Worm (Caenorhabditis elegans) whole organism, L3 larva: ENCODE data around the gene T10B5.3.

ENCODE experiments used
- R02D3.7 ChIP-seq: fragments of 150-350 bp; optimal IDR thresholded peaks from 2 replicates; lab custom pipeline; 2014; ENCODE audit warnings: missing biosample characterization, missing genetic modification characterization
- aly-2 ChIP-seq: fragments of 150-350 bp; optimal IDR thresholded peaks from 2 replicates; lab custom pipeline; 2014; ENCODE audit warnings: missing biosample characterization, missing genetic modification characterization
- ama-1 ChIP-seq: fragments of 150-350 bp; optimal IDR thresholded peaks from 2 replicates; lab custom pipeline; 2018
- ceh-16 ChIP-seq: sonication (generic microtip); optimal IDR thresholded peaks from 2 replicates; lab custom pipeline; 2017; ENCODE audit warnings: missing biosample characterization, missing genetic modification characterization
- ceh-28 ChIP-seq: fragments of 150-350 bp; optimal IDR thresholded peaks from 2 replicates; lab custom pipeline; 2014; ENCODE audit warnings: missing biosample characterization, missing genetic modification reagents, missing genetic modification characterization
- ceh-82 ChIP-seq: fragments of 150-350 bp; optimal IDR thresholded peaks from 2 replicates; lab custom pipeline; 2014; ENCODE audit warnings: missing biosample characterization, missing genetic modification characterization
- ceh-9 ChIP-seq: sonication (generic microtip); optimal IDR thresholded peaks from 2 replicates; lab custom pipeline; 2018; ENCODE audit warnings: missing biosample characterization, missing genetic modification characterization
- egl-5 ChIP-seq: fragments of 150-350 bp; optimal IDR thresholded peaks from 2 replicates; lab custom pipeline; 2017; ENCODE audit warnings: missing biosample characterization, missing genetic modification reagents, missing genetic modification characterization, inconsistent platforms
- elt-1 ChIP-seq: fragments of 150-350 bp; optimal IDR thresholded peaks from 2 replicates; lab custom pipeline; 2014; ENCODE audit warnings: missing biosample characterization, missing genetic modification characterization
- elt-2 ChIP-seq: sonication (generic microtip); optimal IDR thresholded peaks from 2 replicates; lab custom pipeline; 2016; ENCODE audit warnings: missing genetic modification reagents, mild to moderate bottlenecking, missing genetic modification characterization, missing compliant biosample characterization
- elt-3 ChIP-seq, 3 experiments: fragments of 150-350 bp in 1 of 3; sonication (generic microtip) in 2 of 3; optimal IDR thresholded peaks; 2 replicates in 2 of 3; 4 replicates in 1 of 3; lab custom pipeline; 2014 to 2017; ENCODE audit warnings: missing biosample characterization in 3 of 3, missing genetic modification characterization in 3 of 3
- fkh-10 ChIP-seq: sonication (generic microtip); optimal IDR thresholded peaks from 2 replicates; lab custom pipeline; 2017; ENCODE audit warnings: missing biosample characterization, missing genetic modification reagents, missing genetic modification characterization
- fos-1 ChIP-seq: fragments of 150-350 bp; optimal IDR thresholded peaks from 2 replicates; lab custom pipeline; 2014; ENCODE audit warnings: missing biosample characterization, missing genetic modification characterization
- hmg-11 ChIP-seq: sonication (generic microtip); optimal IDR thresholded peaks from 2 replicates; lab custom pipeline; 2016; ENCODE audit warnings: missing genetic modification characterization, missing compliant biosample characterization
- jun-1 ChIP-seq: fragments of 150-350 bp; optimal IDR thresholded peaks from 2 replicates; lab custom pipeline; 2014; ENCODE audit warnings: missing biosample characterization, missing genetic modification reagents, missing genetic modification characterization
- lin-15B ChIP-seq: fragments of 150-350 bp; optimal IDR thresholded peaks from 2 replicates; lab custom pipeline; 2014; ENCODE audit warnings: missing biosample characterization, missing genetic modification characterization
- lin-39 ChIP-seq: fragments of 150-350 bp; optimal IDR thresholded peaks from 2 replicates; lab custom pipeline; 2018; ENCODE audit warnings: missing biosample characterization, missing genetic modification reagents, missing genetic modification characterization
- mml-1 ChIP-seq: fragments of 150-350 bp; sonication (generic microtip); optimal IDR thresholded peaks from 3 replicates; lab custom pipeline; 2014; ENCODE audit warnings: missing biosample characterization, missing genetic modification characterization
- nfya-1 ChIP-seq: sonication (generic microtip); optimal IDR thresholded peaks from 2 replicates; lab custom pipeline; 2017; ENCODE audit warnings: missing genetic modification characterization, mild to moderate bottlenecking, missing compliant biosample characterization, antibody characterized with exemption, moderate library complexity; ENCODE audit not compliant: insufficient read depth
- nhr-11 ChIP-seq: fragments of 150-350 bp; optimal IDR thresholded peaks from 2 replicates; lab custom pipeline; 2014; ENCODE audit warnings: missing biosample characterization, missing genetic modification characterization
- nhr-12 ChIP-seq: fragments of 150-350 bp; optimal IDR thresholded peaks from 2 replicates; lab custom pipeline; 2014; ENCODE audit warnings: missing biosample characterization, missing genetic modification characterization
- nhr-23 ChIP-seq: fragments of 150-350 bp; optimal IDR thresholded peaks from 2 replicates; lab custom pipeline; 2014; ENCODE audit warnings: missing biosample characterization, missing genetic modification reagents, missing genetic modification characterization
- nhr-237 ChIP-seq: fragments of 150-350 bp; optimal IDR thresholded peaks from 2 replicates; lab custom pipeline; 2014; ENCODE audit warnings: missing biosample characterization, missing genetic modification characterization
- nhr-25 ChIP-seq: sonication (generic microtip); optimal IDR thresholded peaks from 2 replicates; lab custom pipeline; 2017; ENCODE audit warnings: missing biosample characterization, missing genetic modification characterization
- nhr-28 ChIP-seq: fragments of 150-350 bp; optimal IDR thresholded peaks from 2 replicates; lab custom pipeline; 2014; ENCODE audit warnings: missing biosample characterization, missing genetic modification characterization
- nhr-67 ChIP-seq: fragments of 150-350 bp; optimal IDR thresholded peaks from 2 replicates; lab custom pipeline; 2014; ENCODE audit warnings: missing biosample characterization, missing genetic modification characterization
- nhr-77 ChIP-seq: fragments of 150-350 bp; optimal IDR thresholded peaks from 2 replicates; lab custom pipeline; 2014; ENCODE audit warnings: missing biosample characterization, missing genetic modification characterization
- pha-4 ChIP-seq: fragments of 150-350 bp; optimal IDR thresholded peaks from 2 replicates; lab custom pipeline; 2014; ENCODE audit warnings: missing biosample characterization, missing genetic modification reagents, missing genetic modification characterization
- pqm-1 ChIP-seq: fragments of 150-350 bp; optimal IDR thresholded peaks from 2 replicates; lab custom pipeline; 2017; ENCODE audit warnings: missing biosample characterization, missing genetic modification characterization, inconsistent platforms
- tbx-2 ChIP-seq: sonication (generic microtip); optimal IDR thresholded peaks from 2 replicates; lab custom pipeline; 2016; ENCODE audit warnings: mild to moderate bottlenecking, missing genetic modification characterization, missing compliant biosample characterization
- unc-62 ChIP-seq: fragments of 150-350 bp; sonication (generic microtip); optimal IDR thresholded peaks from 4 replicates; lab custom pipeline; 2014; ENCODE audit warnings: missing biosample characterization, missing genetic modification reagents, missing genetic modification characterization
- zag-1 ChIP-seq: fragments of 150-350 bp; optimal IDR thresholded peaks from 2 replicates; lab custom pipeline; 2014; ENCODE audit warnings: missing biosample characterization, missing genetic modification characterization
- ztf-11 ChIP-seq: fragments of 150-350 bp; optimal IDR thresholded peaks from 2 replicates; lab custom pipeline; 2014; ENCODE audit warnings: missing biosample characterization, missing genetic modification characterization
- ztf-4 ChIP-seq: fragments of 150-350 bp; optimal IDR thresholded peaks from 2 replicates; lab custom pipeline; 2014; ENCODE audit warnings: missing biosample characterization, missing genetic modification characterization

The T10B5.3 gene

DNA sequence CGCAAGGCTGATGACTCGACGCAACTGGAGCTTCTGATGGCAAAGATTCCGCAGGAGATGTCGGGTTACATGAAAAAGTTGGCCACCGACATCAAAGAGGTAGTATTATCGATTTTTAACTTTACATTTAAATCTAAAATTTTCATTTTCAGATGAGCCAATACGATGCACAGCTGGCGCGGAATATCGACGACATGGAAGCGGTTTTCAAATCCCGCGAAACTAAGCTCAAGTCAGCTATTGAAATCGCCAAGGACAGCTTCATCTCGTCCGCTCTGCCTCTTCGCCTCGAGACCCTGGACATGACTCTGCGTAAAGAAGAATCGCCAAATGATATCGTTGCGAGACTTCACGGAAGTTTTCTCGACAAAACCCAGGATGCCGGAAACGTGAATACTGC is at the start of gene T10B5.3:
T10B5.3 (minus strand) TSS at position 101 of the 400 bp plus-strand sequence.
- no peak for TF ChIP-seq ceh-28 (tag; lab: Kevin White, UChicago)

DNA sequence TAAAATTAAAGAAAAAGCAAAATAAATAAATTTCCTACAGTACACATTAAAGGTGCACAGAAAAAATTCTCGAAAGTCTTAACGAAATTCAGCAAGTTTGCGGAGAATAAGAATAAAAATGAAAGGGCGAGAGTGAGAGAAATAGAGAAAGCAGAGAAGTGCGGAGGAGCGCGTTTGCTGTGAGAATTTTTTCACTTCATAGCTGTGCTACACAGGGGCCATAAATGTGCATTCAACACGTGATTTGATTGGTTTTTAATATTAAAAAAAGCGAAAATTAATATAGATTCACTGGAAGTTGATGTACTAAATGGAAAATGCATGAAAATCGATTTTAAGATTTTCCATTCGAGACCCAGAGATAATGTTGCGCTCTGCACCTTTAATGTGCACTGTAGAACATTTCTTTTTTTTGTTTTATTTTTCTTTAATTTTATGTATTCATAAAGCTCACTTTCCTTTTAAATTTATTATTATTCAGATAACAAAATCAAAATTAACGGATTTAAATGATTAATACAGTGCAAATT is 48.5 kb upstream of the T10B5.3 start, which contains the start of gene Y32G9A.2:
Y32G9A.2 (plus strand) TSS at position 480 of the 530 bp plus-strand sequence.
- TF ChIP-seq pqm-1 (tag; lab: Kevin White, UChicago) (peak; percentile 5), nhr-25 (tag; lab: Kevin White, UChicago) (peak; percentile 27), ztf-4 (tag; lab: Kevin White, UChicago) (no peak), elt-1 (tag; lab: Kevin White, UChicago) (no peak), tbx-2 (tag; lab: Kevin White, UChicago) (no peak), nhr-77 (tag; lab: Kevin White, UChicago) (no peak), pha-4 (tag; lab: Kevin White, UChicago) (peak; percentile 24), ceh-28 (tag; lab: Kevin White, UChicago) (no peak), ama-1 (lab: Kevin White, UChicago) (no peak), nhr-237 (tag; lab: Kevin White, UChicago) (no peak), fkh-10 (GFP tag; lab: Kevin White, UChicago) (no peak), lin-15B (tag; lab: Kevin White, UChicago) (peak; percentile 69), hmg-11 (peak; percentile 44), aly-2 (tag; lab: Kevin White, UChicago) (no peak), lin-39 (tag; lab: Kevin White, UChicago) (peak; percentile 11), zag-1 (no peak), R02D3.7 (tag; lab: Kevin White, UChicago) (no peak), egl-5 (no peak), unc-62 (GFP tag; lab: Kevin White, UChicago) (no peak), ztf-11 (tag; lab: Kevin White, UChicago) (no peak), nhr-23 (peak; percentile 11), nhr-12 (tag; lab: Kevin White, UChicago) (no peak), nfya-1 (peak; percentile 68)

DNA sequence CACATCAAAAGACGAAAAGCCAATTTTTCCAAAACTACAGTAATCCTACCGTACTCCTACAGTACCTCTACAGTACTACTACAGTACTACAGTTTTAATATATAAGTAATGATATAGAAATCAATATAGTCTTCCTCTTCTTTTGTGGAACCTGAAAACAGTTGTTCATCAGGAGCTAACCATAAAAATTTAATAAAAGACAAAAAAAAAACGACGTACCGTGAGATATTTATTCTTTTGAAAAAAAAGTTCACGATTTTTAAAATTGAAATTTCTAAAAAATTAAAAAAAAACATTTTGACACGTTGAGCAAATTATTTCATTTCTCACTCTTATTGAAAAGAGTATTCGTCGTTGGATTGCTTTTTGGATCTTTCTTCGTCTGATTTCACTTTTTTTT is 41.5 kb upstream of the T10B5.3 start, which contains the start of gene Y32G9A.3:
Y32G9A.3 (plus strand) TSS at position 301 of the 400 bp plus-strand sequence.
- TF ChIP-seq nhr-11 (tag; lab: Kevin White, UChicago) (no peak), ceh-16 (tag; lab: Kevin White, UChicago) (no peak), nhr-23 (no peak), ceh-9 (no peak), ama-1 (lab: Kevin White, UChicago) (no peak), lin-39 (tag; lab: Kevin White, UChicago) (no peak)

DNA sequence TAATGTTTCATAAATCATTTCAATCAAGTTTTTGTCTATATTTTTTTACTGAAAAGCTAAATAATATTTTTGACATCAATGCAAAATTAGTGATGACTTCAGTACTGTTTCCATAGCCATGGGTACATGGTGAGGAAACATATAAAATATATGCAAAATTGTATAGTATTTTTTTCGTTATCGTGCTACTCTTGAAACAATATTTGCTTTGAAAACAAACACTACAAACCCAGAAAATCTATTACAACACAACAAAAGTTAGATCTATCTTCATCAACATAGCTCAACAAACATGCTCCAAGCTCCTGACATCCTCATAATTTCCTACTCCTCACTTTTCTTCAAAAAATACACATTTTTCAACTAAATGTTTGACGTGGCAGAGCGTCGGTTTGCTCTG is 39.0 kb upstream of the T10B5.3 start, which contains the start of gene srp-3:
srp-3 (plus strand) TSS at position 301 of the 400 bp plus-strand sequence.
- TF ChIP-seq hmg-11, result no peak

DNA sequence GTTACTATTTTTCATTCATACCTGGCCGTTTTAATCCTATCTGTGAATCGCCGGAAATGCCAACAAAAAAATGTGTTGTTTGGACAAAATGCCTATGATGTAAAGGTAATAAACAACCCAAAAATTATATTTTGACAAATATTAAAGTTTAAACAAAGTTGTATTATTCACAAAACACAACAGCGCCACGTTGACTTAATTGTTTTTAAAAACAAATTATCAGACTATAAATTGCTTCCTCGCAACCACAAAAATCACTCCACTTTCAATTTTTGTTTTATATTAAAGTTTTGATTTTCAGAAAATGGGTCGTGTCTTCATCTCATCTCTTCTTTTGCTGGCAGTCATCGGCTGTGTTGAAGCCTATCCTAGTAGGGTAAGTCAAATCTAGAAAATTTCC is 37.8 kb upstream of the T10B5.3 start, which contains the start of gene Y32G9A.5:
Y32G9A.5 (plus strand) TSS at position 301 of the 400 bp plus-strand sequence.
- no peak for TF ChIP-seq ceh-82 (tag; lab: Kevin White, UChicago)
- no peak for TF ChIP-seq elt-3 (tag; optimal IDR thresholded peaks at IDR 0.05; lab: Kevin White, UChicago)
- TF ChIP-seq, all 47 proteins: peak for 0

DNA sequence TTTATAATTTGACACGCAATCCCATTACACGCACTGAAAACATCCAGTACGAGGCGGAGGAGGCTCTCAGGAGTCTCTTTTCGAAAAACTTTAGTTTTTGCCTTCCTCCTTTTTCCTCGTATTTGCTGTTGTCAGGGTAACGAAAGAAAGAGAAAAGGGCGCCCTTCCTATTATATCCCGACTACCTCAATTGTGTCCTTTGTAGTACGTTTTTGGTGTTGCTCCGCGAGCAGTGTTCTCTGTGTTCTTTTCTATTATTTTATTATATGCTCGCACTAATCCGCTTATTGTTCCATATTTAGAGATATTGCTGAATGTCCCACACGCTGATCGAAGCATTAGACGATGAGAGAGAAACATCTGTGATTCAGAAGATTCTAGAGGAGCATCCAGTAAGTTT is 25.9 kb upstream of the T10B5.3 start, which contains the start of gene nphp-2:
nphp-2 (plus strand) TSS at position 301 of the 400 bp plus-strand sequence.
- no peak for TF ChIP-seq fos-1
- TF ChIP-seq mml-1, result no peak
- TF ChIP-seq egl-5, result no peak
- TF ChIP-seq ama-1 (lab: Kevin White, UChicago), result no peak
- no peak for TF ChIP-seq elt-2 (tag; lab: Kevin White, UChicago)
- no peak for TF ChIP-seq jun-1 (tag; lab: Kevin White, UChicago)
- no peak for TF ChIP-seq lin-39 (tag; lab: Kevin White, UChicago)
- no peak for TF ChIP-seq nhr-23
- TF ChIP-seq nfya-1, result no peak
- no peak for TF ChIP-seq ztf-11 (tag; lab: Kevin White, UChicago)
- TF ChIP-seq nhr-67 (tag; lab: Kevin White, UChicago), result no peak
- TF ChIP-seq nhr-28 (tag; lab: Kevin White, UChicago), result no peak
- TF ChIP-seq fkh-10 (GFP tag; lab: Kevin White, UChicago), result no peak
